Fruit fly (Drosophila melanogaster) whole organism, embryonic: ENCODE results near the gene soti.
A peak's percentile ranks its signal among the peaks of the same experiment; 100 is the strongest.

ENCODE experiments used
- Antp ChIP-seq: fragments of 200-800 bp; sonication (Bioruptor generic); optimal IDR thresholded peaks from 3 replicates; lab custom pipeline; 2016; ENCODE audit warnings: missing biosample characterization, missing genetic modification characterization
- Bteb2 ChIP-seq: fragments of 200-800 bp; sonication (Bioruptor generic); optimal IDR thresholded peaks from 2 replicates; lab custom pipeline; 2016; ENCODE audit warnings: missing biosample characterization, missing genetic modification characterization
- CG10267 ChIP-seq: fragments of 200-800 bp; sonication (Bioruptor generic); optimal IDR thresholded peaks from 2 replicates; lab custom pipeline; 2018; ENCODE audit warnings: missing biosample characterization, mild to moderate bottlenecking, missing genetic modification characterization, moderate library complexity
- CG10959 ChIP-seq: fragments of 200-800 bp; sonication (Bioruptor generic); IDR thresholded peaks from 2 replicates; pipeline ENCODE4 v1.3.6; 2022; ENCODE audit warnings: missing biosample characterization, missing genetic modification characterization
- CG12659 ChIP-seq: fragments of 200-800 bp; sonication (Bioruptor generic); optimal IDR thresholded peaks from 3 replicates; lab custom pipeline; 2017; ENCODE audit warnings: mild to moderate bottlenecking, missing biosample characterization, missing genetic modification reagents, missing genetic modification characterization
- CG12769 ChIP-seq: fragments of 200-800 bp; sonication (Bioruptor generic); optimal IDR thresholded peaks from 2 replicates; lab custom pipeline; 2019; ENCODE audit warnings: missing biosample characterization, mild to moderate bottlenecking, missing genetic modification characterization, moderate library complexity
- CG12942 ChIP-seq: fragments of 200-800 bp; sonication (Bioruptor generic); optimal IDR thresholded peaks from 3 replicates; lab custom pipeline; 2016; ENCODE audit warnings: missing biosample characterization, missing genetic modification characterization
- CG15011 ChIP-seq: fragments of 200-800 bp; sonication (Bioruptor generic); optimal IDR thresholded peaks from 3 replicates; lab custom pipeline; 2018; ENCODE audit warnings: missing biosample characterization, mild to moderate bottlenecking, missing genetic modification characterization
- CG16813 ChIP-seq: fragments of 200-800 bp; sonication (Bioruptor generic); IDR thresholded peaks from 3 replicates; pipeline ENCODE4 v1.3.6; 2022; ENCODE audit warnings: missing biosample characterization, missing genetic modification characterization; ENCODE audit not compliant: partially characterized antibody
- CG17328 ChIP-seq: fragments of 200-800 bp; sonication (Bioruptor generic); IDR thresholded peaks from 2 replicates; pipeline ENCODE4 v1.3.6; 2022; ENCODE audit warnings: missing biosample characterization, missing genetic modification characterization
- CG18262 ChIP-seq: fragments of 200-800 bp; optimal IDR thresholded peaks from 3 replicates; lab custom pipeline; 2019; ENCODE audit warnings: missing biosample characterization, mild to moderate bottlenecking, missing genetic modification characterization, moderate library complexity
- CG1832 ChIP-seq: fragments of 200-800 bp; sonication (Bioruptor generic); optimal IDR thresholded peaks from 2 replicates; lab custom pipeline; 2017; ENCODE audit warnings: missing biosample characterization, mild to moderate bottlenecking, missing genetic modification characterization, inconsistent platforms
- CG2120 ChIP-seq: fragments of 200-800 bp; sonication (Bioruptor generic); optimal IDR thresholded peaks from 3 replicates; lab custom pipeline; 2016; ENCODE audit warnings: missing biosample characterization, missing genetic modification characterization
- CG4328 ChIP-seq: fragments of 200-800 bp; sonication (Bioruptor generic); optimal IDR thresholded peaks from 3 replicates; lab custom pipeline; 2017; ENCODE audit warnings: missing biosample characterization, missing genetic modification reagents, missing genetic modification characterization
- CG4424 ChIP-seq: fragments of 200-800 bp; sonication (Bioruptor generic); optimal IDR thresholded peaks from 3 replicates; lab custom pipeline; 2016; ENCODE audit warnings: missing biosample characterization, missing genetic modification characterization
- CG4617 ChIP-seq: fragments of 200-800 bp; sonication (Bioruptor generic); optimal IDR thresholded peaks from 3 replicates; lab custom pipeline; 2016; ENCODE audit warnings: missing biosample characterization, missing genetic modification characterization, borderline replicate concordance
- CG7271 ChIP-seq: fragments of 200-800 bp; sonication (Bioruptor generic); optimal IDR thresholded peaks from 2 replicates; lab custom pipeline; 2018; ENCODE audit warnings: missing biosample characterization, mild to moderate bottlenecking, missing genetic modification characterization, moderate library complexity
- CG7556 ChIP-seq: fragments of 200-800 bp; sonication (Bioruptor generic); optimal IDR thresholded peaks from 2 replicates; lab custom pipeline; 2017; ENCODE audit warnings: missing biosample characterization, mild to moderate bottlenecking, missing genetic modification characterization
- CG8478 ChIP-seq: fragments of >200 bp; optimal IDR thresholded peaks from 2 replicates; lab custom pipeline; 2018
- CG9437 ChIP-seq: fragments of 200-800 bp; sonication (Bioruptor generic); optimal IDR thresholded peaks from 2 replicates; lab custom pipeline; 2018; ENCODE audit warnings: missing biosample characterization, mild to moderate bottlenecking, missing genetic modification characterization
- CG9797 ChIP-seq: fragments of 200-800 bp; sonication (Bioruptor generic); optimal IDR thresholded peaks from 3 replicates; lab custom pipeline; 2018; ENCODE audit warnings: missing biosample characterization, mild to moderate bottlenecking, missing genetic modification characterization
- CG9817 ChIP-seq: fragments of 200-800 bp; sonication (Bioruptor generic); optimal IDR thresholded peaks from 2 replicates; lab custom pipeline; 2018; ENCODE audit warnings: missing biosample characterization, mild to moderate bottlenecking, missing genetic modification characterization, moderate library complexity
- CoRest ChIP-seq: fragments of 200-800 bp; sonication (Bioruptor generic); optimal IDR thresholded peaks from 3 replicates; lab custom pipeline; 2018; ENCODE audit warnings: missing biosample characterization, mild to moderate bottlenecking, missing genetic modification characterization, moderate library complexity
- Dfd ChIP-seq, 2 experiments: fragments of >200 bp; optimal IDR thresholded peaks; 2 replicates each; lab custom pipeline; 2017; ENCODE audit warnings: missing biosample characterization in 2 of 2, missing genetic modification characterization in 2 of 2
- Gsc ChIP-seq: fragments of 200-800 bp; sonication (Bioruptor generic); IDR thresholded peaks from 2 replicates; pipeline ENCODE4 v1.3.6; 2022; ENCODE audit warnings: missing biosample characterization, missing genetic modification characterization
- Meics ChIP-seq: fragments of 200-800 bp; sonication (Bioruptor generic); optimal IDR thresholded peaks from 2 replicates; lab custom pipeline; 2017; ENCODE audit warnings: missing biosample characterization, mild to moderate bottlenecking, missing genetic modification characterization
- NC2α ChIP-seq: fragments of 200-800 bp; sonication (Bioruptor generic); optimal IDR thresholded peaks from 2 replicates; lab custom pipeline; 2016; ENCODE audit warnings: missing biosample characterization, missing genetic modification characterization
- Neu2 ChIP-seq: fragments of 200-800 bp; sonication (Bioruptor generic); optimal IDR thresholded peaks from 3 replicates; lab custom pipeline; 2016; ENCODE audit warnings: missing biosample characterization, missing genetic modification characterization, borderline replicate concordance
- Rx ChIP-seq: fragments of 200-800 bp; sonication (Bioruptor generic); IDR thresholded peaks from 2 replicates; pipeline ENCODE4 v1.3.6; 2022; ENCODE audit warnings: missing biosample characterization, missing genetic modification characterization
- Side ChIP-seq: fragments of 200-800 bp; sonication (Bioruptor generic); optimal IDR thresholded peaks from 2 replicates; lab custom pipeline; 2016; ENCODE audit warnings: missing biosample characterization, missing genetic modification characterization
- ara ChIP-seq: fragments of 200-800 bp; sonication (Bioruptor generic); IDR thresholded peaks from 2 replicates; pipeline ENCODE4 v1.3.6; 2022; ENCODE audit warnings: missing biosample characterization, missing genetic modification characterization
- cas ChIP-seq: fragments of 200-800 bp; sonication (Bioruptor generic); IDR thresholded peaks from 2 replicates; pipeline ENCODE4 v1.3.6; 2022; ENCODE audit warnings: missing biosample characterization, missing genetic modification characterization
- chn ChIP-seq: fragments of 200-800 bp; sonication (Bioruptor generic); optimal IDR thresholded peaks from 2 replicates; lab custom pipeline; 2016; ENCODE audit warnings: missing biosample characterization, missing genetic modification characterization
- dmrt11E ChIP-seq: fragments of 200-800 bp; sonication (Bioruptor generic); optimal IDR thresholded peaks from 3 replicates; lab custom pipeline; 2018; ENCODE audit warnings: missing biosample characterization, mild to moderate bottlenecking, missing genetic modification characterization, moderate library complexity
- fd3F ChIP-seq: fragments of 200-800 bp; sonication (Bioruptor generic); optimal IDR thresholded peaks from 2 replicates; lab custom pipeline; 2018; ENCODE audit warnings: missing biosample characterization, mild to moderate bottlenecking, missing genetic modification characterization, moderate library complexity
- fd96Cb ChIP-seq: fragments of 200-800 bp; sonication (Bioruptor generic); optimal IDR thresholded peaks from 2 replicates; lab custom pipeline; 2018; ENCODE audit warnings: missing biosample characterization, mild to moderate bottlenecking, missing genetic modification characterization, moderate library complexity
- h ChIP-seq: fragments of >200 bp; optimal IDR thresholded peaks from 2 replicates; lab custom pipeline; 2017
- hbn ChIP-seq: fragments of 200-800 bp; sonication (Bioruptor generic); IDR thresholded peaks from 2 replicates; pipeline ENCODE4 v1.3.6; 2022; ENCODE audit warnings: missing biosample characterization, missing genetic modification characterization; ENCODE audit not compliant: partially characterized antibody
- ken ChIP-seq: fragments of 200-800 bp; sonication (Bioruptor generic); IDR thresholded peaks from 3 replicates; pipeline ENCODE4 v1.3.6; 2022; ENCODE audit warnings: missing biosample characterization, missing genetic modification characterization
- nerfin-2 ChIP-seq: fragments of 200-800 bp; sonication (Bioruptor generic); IDR thresholded peaks from 2 replicates; pipeline ENCODE4 v1.3.6; 2022; ENCODE audit warnings: missing biosample characterization, missing genetic modification characterization; ENCODE audit not compliant: partially characterized antibody
- peb ChIP-seq: fragments of 200-800 bp; sonication (Bioruptor generic); IDR thresholded peaks from 2 replicates; pipeline ENCODE4 v1.3.6; 2022; ENCODE audit warnings: missing biosample characterization, missing genetic modification characterization
- pita ChIP-seq: fragments of 200-800 bp; sonication (Bioruptor generic); optimal IDR thresholded peaks from 2 replicates; lab custom pipeline; 2017; ENCODE audit warnings: missing biosample characterization, mild to moderate bottlenecking, missing genetic modification characterization
- pros ChIP-seq: fragments of 200-800 bp; sonication (Bioruptor generic); optimal IDR thresholded peaks from 3 replicates; lab custom pipeline; 2019; ENCODE audit warnings: missing biosample characterization, mild to moderate bottlenecking, missing genetic modification characterization, moderate library complexity
- sc ChIP-seq, 3 experiments: fragments of >200 bp in 2 of 3; fragments of 200-800 bp in 1 of 3; sonication (Bioruptor generic) in 1 of 3; optimal IDR thresholded peaks; 2 replicates in 2 of 3; 3 replicates in 1 of 3; lab custom pipeline; 2017; ENCODE audit warnings: mild to moderate bottlenecking in 1 of 3, missing biosample characterization in 1 of 3, missing genetic modification characterization in 1 of 3, missing genetic modification reagents in 1 of 3
- ssp ChIP-seq: fragments of 200-800 bp; sonication (Bioruptor generic); IDR thresholded peaks from 2 replicates; pipeline ENCODE4 v1.3.6; 2022; ENCODE audit warnings: missing biosample characterization, missing genetic modification characterization
- tgo ChIP-seq: fragments of 200-800 bp; sonication (Bioruptor generic); IDR thresholded peaks from 3 replicates; pipeline ENCODE4 v1.3.6; 2022; ENCODE audit warnings: missing biosample characterization, missing genetic modification characterization
- tin ChIP-seq: fragments of 200-800 bp; sonication (Bioruptor generic); optimal IDR thresholded peaks from 3 replicates; lab custom pipeline; 2016; ENCODE audit warnings: missing biosample characterization, missing genetic modification characterization
- toy ChIP-seq: fragments of 200-800 bp; sonication (Bioruptor generic); IDR thresholded peaks from 2 replicates; pipeline ENCODE4 v1.3.6; 2022; ENCODE audit warnings: missing biosample characterization, missing genetic modification characterization
- tup ChIP-seq: fragments of 200-800 bp; sonication (Bioruptor generic); optimal IDR thresholded peaks from 2 replicates; lab custom pipeline; 2016; ENCODE audit warnings: missing biosample characterization, mild to moderate bottlenecking, missing genetic modification characterization, moderate library complexity
- vvl ChIP-seq: fragments of 200-800 bp; sonication (Bioruptor generic); IDR thresholded peaks from 2 replicates; pipeline ENCODE4 v1.3.6; 2022; ENCODE audit warnings: missing biosample characterization, missing genetic modification characterization
- wdn ChIP-seq: fragments of 200-800 bp; sonication (Bioruptor generic); IDR thresholded peaks from 2 replicates; pipeline ENCODE4 v1.3.6; 2022; ENCODE audit warnings: missing biosample characterization, missing genetic modification characterization
- zf30C ChIP-seq: fragments of 200-800 bp; sonication (Bioruptor generic); optimal IDR thresholded peaks from 3 replicates; lab custom pipeline; 2018; ENCODE audit warnings: missing biosample characterization, mild to moderate bottlenecking, missing genetic modification characterization

Gene soti

DNA sequence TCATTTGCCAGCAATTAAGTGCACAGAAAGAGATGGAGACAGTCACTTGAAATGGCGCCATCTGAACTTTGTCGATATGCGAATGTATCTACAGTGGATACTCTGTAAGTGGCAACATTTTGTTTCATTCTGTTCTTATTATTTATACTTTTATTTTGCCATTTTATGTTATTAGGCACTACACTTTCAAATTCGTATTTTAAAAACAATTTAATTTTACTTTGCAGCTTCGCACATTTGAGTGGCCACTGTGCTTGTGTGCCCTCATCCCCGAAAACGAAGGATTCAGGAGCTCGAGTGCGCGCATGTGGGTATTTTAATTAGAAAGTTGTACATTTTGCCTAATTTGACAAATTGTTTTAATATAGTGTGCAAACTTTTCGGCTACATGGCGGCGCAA, 24.1 kb downstream of the soti start (continued):
- TF ChIP-seq CG15011 (GFP tag; lab: Kevin White, UChicago) (no peak), pita (no peak), CG2120 (peak; percentile 47), cas (GFP tag; lab: Robert Waterston, UW) (no peak), CG4424 (peak; percentile 25), CG8478 (lab: Kevin White, UChicago) (no peak), Antp (GFP tag; lab: Kevin White, UChicago) (no peak), h (lab: Kevin White, UChicago) (no peak), Gsc (GFP tag; lab: Robert Waterston, UW) (no peak), ara (GFP tag; lab: Robert Waterston, UW) (peak; percentile 63), CG12769 (tag; lab: Kevin White, UChicago) (peak; percentile 40), wdn (GFP tag; lab: Robert Waterston, UW) (no peak), dmrt11E (tag; lab: Kevin White, UChicago) (peak; percentile 49), Bteb2 (GFP tag; lab: Kevin White, UChicago) (no peak), CG18262 (tag; lab: Kevin White, UChicago) (peak; percentile 41), tgo (GFP tag; lab: Robert Waterston, UW) (peak; percentile 35; the same call in 2 of the 3 replicates), CG9797 (GFP tag; lab: Kevin White, UChicago) (no peak), fd96Cb (tag; lab: Kevin White, UChicago) (peak; percentile 40), ken (GFP tag; lab: Robert Waterston, UW) (peak; percentile 59; the same call in 1 of the 3 replicates), NC2α (GFP tag; lab: Kevin White, UChicago) (no peak), fd3F (GFP tag; lab: Kevin White, UChicago) (no peak), tin (GFP tag; lab: Kevin White, UChicago) (peak; percentile 45), tup (no peak), hbn (GFP tag; lab: Robert Waterston, UW) (no peak), CG7271 (no peak), ssp (GFP tag; lab: Robert Waterston, UW) (peak; percentile 45; the same call in 1 of the 2 replicates), sc (optimal IDR thresholded peaks at IDR 0.05; lab: Kevin White, UChicago) (no peak), sc (GFP tag; optimal IDR thresholded peaks at IDR 0.05; lab: Kevin White, UChicago) (no peak), Rx (GFP tag; lab: Robert Waterston, UW) (no peak), peb (0 out of 2 replicates have a peak, but pooled peaks have one; percentile 25), nerfin-2 (GFP tag; lab: Robert Waterston, UW) (no peak), CG4617 (GFP tag; lab: Kevin White, UChicago) (no peak), CG9817 (tag; lab: Kevin White, UChicago) (peak; percentile 36)
- TF ChIP-seq, all 482 proteins: peak for 182

- TF ChIP-seq CG12942 (GFP tag; lab: Kevin White, UChicago) (no peak), CoRest (tag; lab: Kevin White, UChicago) (no peak), pros (GFP tag; lab: Kevin White, UChicago) (no peak), Side (GFP tag; lab: Kevin White, UChicago) (no peak), Dfd (GFP tag; optimal IDR thresholded peaks at IDR 0.05; lab: Kevin White, UChicago) (no peak), CG4328 (GFP tag; lab: Kevin White, UChicago) (no peak), Neu2 (GFP tag; lab: Kevin White, UChicago) (no peak), zf30C (GFP tag; lab: Kevin White, UChicago) (no peak), Meics (peak; percentile 36), CG1832 (GFP tag; lab: Kevin White, UChicago) (no peak), vvl (GFP tag; lab: Robert Waterston, UW) (peak; percentile 74), chn (GFP tag; lab: Kevin White, UChicago) (peak; percentile 2), CG17328 (GFP tag; lab: Robert Waterston, UW) (peak; percentile 35; the same call in 1 of the 2 replicates), CG9437 (GFP tag; lab: Kevin White, UChicago) (no peak), CG10267 (no peak), CG12659 (GFP tag; lab: Kevin White, UChicago) (no peak), wdn (GFP tag; lab: Robert Waterston, UW) (no peak), CG10959 (GFP tag; lab: Robert Waterston, UW) (no peak), CG7556 (peak; percentile 21), CG16813 (GFP tag; lab: Robert Waterston, UW) (no peak), toy (no peak)
Measured at dm6 chr3R:14356619-14357018, 24.9 kb downstream of the soti start.
